Fruit fly (Drosophila melanogaster) whole organism, prepupa: ENCODE measurements around the gene Cand1.

ENCODE experiments used
- Blimp-1 ChIP-seq: fragments of 200-800 bp; sonication (Bioruptor generic); optimal IDR thresholded peaks from 3 replicates; lab custom pipeline; 2017; ENCODE audit warnings: missing biosample characterization, missing genetic modification characterization, mild to moderate bottlenecking, moderate library complexity, missing genetic modification reagents
- CG10669 ChIP-seq: fragments of 200-800 bp; sonication (Bioruptor generic); optimal IDR thresholded peaks from 3 replicates; lab custom pipeline; 2018; ENCODE audit warnings: missing biosample characterization, mild to moderate bottlenecking, missing genetic modification characterization, moderate library complexity
- CG11762 ChIP-seq: fragments of 200-800 bp; sonication (Bioruptor generic); optimal IDR thresholded peaks from 3 replicates; lab custom pipeline; 2016; ENCODE audit warnings: missing biosample characterization, missing genetic modification characterization; ENCODE audit not compliant: insufficient read depth
- CG15336 ChIP-seq: fragments of 200-800 bp; sonication (Bioruptor generic); IDR thresholded peaks from 2 replicates; pipeline ENCODE4 v1.3.6; 2022; ENCODE audit warnings: missing biosample characterization, missing genetic modification characterization
- CG1621 ChIP-seq: fragments of 200-800 bp; sonication (Bioruptor generic); optimal IDR thresholded peaks from 3 replicates; lab custom pipeline; 2018; ENCODE audit warnings: missing biosample characterization, mild to moderate bottlenecking, missing genetic modification characterization
- CG16779 ChIP-seq: fragments of 200-800 bp; sonication (Bioruptor generic); optimal IDR thresholded peaks from 3 replicates; lab custom pipeline; 2017; ENCODE audit warnings: missing biosample characterization, mild to moderate bottlenecking, missing genetic modification characterization
- CG3032 ChIP-seq: fragments of 200-800 bp; optimal IDR thresholded peaks from 2 replicates; lab custom pipeline; 2019; ENCODE audit warnings: missing biosample characterization, mild to moderate bottlenecking, missing genetic modification characterization, moderate library complexity
- CG31627 ChIP-seq: fragments of 200-800 bp; sonication (Bioruptor generic); optimal IDR thresholded peaks from 3 replicates; lab custom pipeline; 2016; ENCODE audit warnings: missing biosample characterization, missing genetic modification characterization
- CG32006 ChIP-seq: fragments of 200-800 bp; sonication (Bioruptor generic); optimal IDR thresholded peaks from 3 replicates; lab custom pipeline; 2017; ENCODE audit warnings: missing biosample characterization, mild to moderate bottlenecking, missing genetic modification characterization
- CG4318 ChIP-seq: fragments of 200-800 bp; sonication (Bioruptor generic); optimal IDR thresholded peaks from 3 replicates; lab custom pipeline; 2017; ENCODE audit warnings: missing biosample characterization, mild to moderate bottlenecking, missing genetic modification characterization
- CG6163 ChIP-seq: fragments of 200-800 bp; sonication (Bioruptor generic); IDR thresholded peaks from 3 replicates; pipeline ENCODE4 v1.3.6; 2022; ENCODE audit warnings: missing biosample characterization, missing genetic modification characterization
- CG6792 ChIP-seq: fragments of 200-800 bp; sonication (Bioruptor generic); optimal IDR thresholded peaks from 3 replicates; lab custom pipeline; 2016; ENCODE audit warnings: missing biosample characterization, missing genetic modification characterization
- CG6808 ChIP-seq: fragments of 200-800 bp; sonication (Bioruptor generic); optimal IDR thresholded peaks from 3 replicates; lab custom pipeline; 2017; ENCODE audit warnings: missing biosample characterization, missing genetic modification characterization, mild to moderate bottlenecking, moderate library complexity, missing genetic modification reagents
- CG6854 ChIP-seq: fragments of 200-800 bp; sonication (Bioruptor generic); optimal IDR thresholded peaks from 2 replicates; lab custom pipeline; 2017; ENCODE audit warnings: missing biosample characterization, mild to moderate bottlenecking, missing genetic modification characterization
- CG7368 ChIP-seq: fragments of 200-800 bp; sonication (Bioruptor generic); optimal IDR thresholded peaks from 3 replicates; lab custom pipeline; 2016; ENCODE audit warnings: missing biosample characterization, missing genetic modification characterization
- CG8119 ChIP-seq: fragments of 200-800 bp; sonication (Bioruptor generic); IDR thresholded peaks from 3 replicates; pipeline ENCODE4 v1.3.6; 2022; ENCODE audit warnings: missing biosample characterization, missing genetic modification characterization
- CG8632 ChIP-seq: fragments of 200-800 bp; sonication (Bioruptor generic); optimal IDR thresholded peaks from 3 replicates; lab custom pipeline; 2016; ENCODE audit warnings: missing biosample characterization, missing genetic modification characterization
- CG9139 ChIP-seq: fragments of 200-800 bp; sonication (Bioruptor generic); optimal IDR thresholded peaks from 3 replicates; lab custom pipeline; 2017; ENCODE audit warnings: missing biosample characterization, mild to moderate bottlenecking, missing genetic modification characterization
- Eip75B ChIP-seq: fragments of 200-800 bp; sonication (Bioruptor generic); optimal IDR thresholded peaks from 3 replicates; lab custom pipeline; 2016; ENCODE audit warnings: missing biosample characterization, missing genetic modification characterization
- Eip78C ChIP-seq: fragments of 200-800 bp; sonication (Bioruptor generic); peaks from one replicate; lab custom pipeline; 2016; ENCODE audit warnings: missing biosample characterization, missing genetic modification characterization
- Eip93F ChIP-seq: fragments of 200-800 bp; sonication (Bioruptor generic); optimal IDR thresholded peaks from 2 replicates; lab custom pipeline; 2016; ENCODE audit warnings: missing biosample characterization, mild to moderate bottlenecking, missing genetic modification characterization
- Ets21C ChIP-seq: fragments of 200-800 bp; sonication (Bioruptor generic); optimal IDR thresholded peaks from 3 replicates; lab custom pipeline; 2016; ENCODE audit warnings: missing biosample characterization, missing genetic modification characterization
- Ets96B ChIP-seq: fragments of 200-800 bp; optimal IDR thresholded peaks from 2 replicates; lab custom pipeline; 2019; ENCODE audit warnings: missing biosample characterization, mild to moderate bottlenecking, missing genetic modification characterization, moderate library complexity
- Hr38 ChIP-seq: sonication (Bioruptor generic); optimal IDR thresholded peaks from 2 replicates; lab custom pipeline; 2016; ENCODE audit warnings: missing biosample characterization, missing genetic modification characterization
- Hr39 ChIP-seq: fragments of 200-800 bp; sonication (Bioruptor generic); optimal IDR thresholded peaks from 2 replicates; lab custom pipeline; 2016; ENCODE audit warnings: missing biosample characterization, missing genetic modification characterization
- Hr4 ChIP-seq: fragments of 200-800 bp; sonication (Bioruptor generic); optimal IDR thresholded peaks from 3 replicates; lab custom pipeline; 2016; ENCODE audit warnings: missing biosample characterization, missing genetic modification characterization
- Lpt ChIP-seq: fragments of 200-800 bp; sonication (Bioruptor generic); optimal IDR thresholded peaks from 3 replicates; lab custom pipeline; 2016; ENCODE audit warnings: missing biosample characterization, missing genetic modification characterization
- Met ChIP-seq: fragments of 200-800 bp; sonication (Bioruptor generic); optimal IDR thresholded peaks from 3 replicates; lab custom pipeline; 2016; ENCODE audit warnings: missing biosample characterization, missing genetic modification characterization
- OdsH ChIP-seq: fragments of 200-800 bp; sonication (Bioruptor generic); optimal IDR thresholded peaks from 3 replicates; lab custom pipeline; 2016; ENCODE audit warnings: missing biosample characterization, missing genetic modification characterization
- Smox ChIP-seq: fragments of 200-800 bp; sonication (Bioruptor generic); optimal IDR thresholded peaks from 3 replicates; lab custom pipeline; 2016; ENCODE audit warnings: missing biosample characterization, missing genetic modification characterization
- Sox14 ChIP-seq: fragments of 200-800 bp; sonication (Bioruptor generic); optimal IDR thresholded peaks from 3 replicates; lab custom pipeline; 2016; ENCODE audit warnings: missing biosample characterization, missing genetic modification characterization
- achi ChIP-seq: fragments of 200-800 bp; sonication (Bioruptor generic); optimal IDR thresholded peaks from 3 replicates; lab custom pipeline; 2016; ENCODE audit warnings: missing biosample characterization, missing genetic modification characterization
- acj6 ChIP-seq: fragments of 200-800 bp; sonication (Bioruptor generic); optimal IDR thresholded peaks from 3 replicates; lab custom pipeline; 2016; ENCODE audit warnings: missing biosample characterization, missing genetic modification characterization
- cyc ChIP-seq: fragments of 200-800 bp; sonication (Bioruptor generic); optimal IDR thresholded peaks from 3 replicates; lab custom pipeline; 2016; ENCODE audit warnings: missing biosample characterization, missing genetic modification characterization
- dsx ChIP-seq: fragments of 200-800 bp; optimal IDR thresholded peaks from 3 replicates; lab custom pipeline; 2019; ENCODE audit warnings: missing biosample characterization, mild to moderate bottlenecking, missing genetic modification characterization, moderate library complexity; ENCODE audit not compliant: poor library complexity, severe bottlenecking
- esn ChIP-seq: fragments of 200-800 bp; sonication (Bioruptor generic); optimal IDR thresholded peaks from 2 replicates; lab custom pipeline; 2016; ENCODE audit warnings: missing biosample characterization, mild to moderate bottlenecking, missing genetic modification characterization, moderate library complexity
- fd59A ChIP-seq: fragments of 200-800 bp; sonication (Bioruptor generic); optimal IDR thresholded peaks from 2 replicates; lab custom pipeline; 2017; ENCODE audit warnings: missing biosample characterization, mild to moderate bottlenecking, missing genetic modification characterization, missing genetic modification reagents
- fd85E ChIP-seq: fragments of 200-800 bp; sonication (Bioruptor generic); optimal IDR thresholded peaks from 3 replicates; lab custom pipeline; 2016; ENCODE audit warnings: missing biosample characterization, missing genetic modification characterization
- fkh ChIP-seq: fragments of 200-800 bp; sonication (Bioruptor generic); optimal IDR thresholded peaks from 3 replicates; lab custom pipeline; 2017; ENCODE audit warnings: missing biosample characterization, mild to moderate bottlenecking, missing genetic modification characterization, moderate library complexity
- net ChIP-seq: fragments of 200-800 bp; sonication (Bioruptor generic); optimal IDR thresholded peaks from 3 replicates; lab custom pipeline; 2016; ENCODE audit warnings: missing biosample characterization, missing genetic modification characterization
- pdm3 ChIP-seq: fragments of 200-800 bp; sonication (Bioruptor generic); optimal IDR thresholded peaks from 3 replicates; lab custom pipeline; 2016; ENCODE audit warnings: missing biosample characterization, missing genetic modification characterization
- spab ChIP-seq: fragments of 200-800 bp; sonication (Bioruptor generic); optimal IDR thresholded peaks from 2 replicates; lab custom pipeline; 2017; ENCODE audit warnings: missing biosample characterization, mild to moderate bottlenecking, missing genetic modification characterization, missing genetic modification reagents
- ss ChIP-seq, 2 experiments: fragments of 200-800 bp; sonication (Bioruptor generic); optimal IDR thresholded peaks; 2 replicates in 1 of 2; 3 replicates in 1 of 2; lab custom pipeline; 2017 to 2018; ENCODE audit warnings: mild to moderate bottlenecking in 2 of 2, missing biosample characterization in 2 of 2, missing genetic modification characterization in 2 of 2, moderate library complexity in 1 of 2
- svp ChIP-seq: fragments of 200-800 bp; sonication (Bioruptor generic); peaks from one replicate; lab custom pipeline; 2016; ENCODE audit warnings: missing biosample characterization, missing genetic modification characterization
- topi ChIP-seq: fragments of 200-800 bp; sonication (Bioruptor generic); optimal IDR thresholded peaks from 3 replicates; lab custom pipeline; 2016; ENCODE audit warnings: missing biosample characterization, missing genetic modification characterization
- vri ChIP-seq: fragments of 200-800 bp; sonication (Bioruptor generic); optimal IDR thresholded peaks from 3 replicates; lab custom pipeline; 2016; ENCODE audit warnings: missing biosample characterization, mild to moderate bottlenecking, missing genetic modification characterization

The Cand1 gene

DNA sequence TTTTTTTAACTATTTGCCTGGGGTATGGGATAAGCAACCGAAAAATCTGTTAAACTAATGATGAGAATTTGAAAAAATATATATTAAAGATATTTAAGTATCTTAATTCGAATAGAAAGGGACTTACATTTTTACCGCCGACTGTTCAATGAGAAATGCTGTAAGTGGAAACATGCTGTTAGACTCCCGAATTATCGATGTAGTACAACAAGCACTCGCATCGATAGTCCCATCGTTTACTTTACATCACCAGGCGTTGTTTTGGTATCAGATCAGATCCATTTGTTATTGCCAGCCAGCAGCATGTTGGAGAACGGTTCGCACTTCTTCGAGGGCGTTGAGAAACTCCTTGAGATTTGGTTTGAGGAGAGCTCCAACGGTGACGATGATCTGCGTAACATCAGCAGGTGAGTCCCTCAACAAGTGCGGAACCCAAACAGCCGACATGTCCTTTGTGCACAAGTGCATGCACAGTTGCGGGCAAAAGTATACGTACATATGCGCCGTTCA is 23.2 kb downstream of the Cand1 start, which contains the start of gene SamDC (continued):
- TF ChIP-seq CG32006 (GFP tag; lab: Kevin White, UChicago) (no peak), Sox14 (peak; percentile 58), Smox (GFP tag; lab: Kevin White, UChicago) (peak; percentile 25), Hr39 (no peak), Hr4 (GFP tag; lab: Kevin White, UChicago) (peak; percentile 28), CG8632 (GFP tag; lab: Kevin White, UChicago) (no peak), CG6792 (GFP tag; lab: Kevin White, UChicago) (no peak), CG6854 (GFP tag; lab: Kevin White, UChicago) (peak; percentile 19), Ets21C (no peak), CG4318 (GFP tag; lab: Kevin White, UChicago) (no peak), net (GFP tag; lab: Kevin White, UChicago) (peak; percentile 13), CG16779 (tag; lab: Kevin White, UChicago) (no peak), CG6163 (GFP tag; lab: Robert Waterston, UW) (no peak), pdm3 (GFP tag; lab: Kevin White, UChicago) (peak; percentile 39), CG7368 (GFP tag; lab: Kevin White, UChicago) (no peak), Hr38 (GFP tag; lab: Kevin White, UChicago) (no peak), Eip78C (peak; percentile 73), fd85E (GFP tag; lab: Kevin White, UChicago) (no peak), Eip75B (GFP tag; lab: Kevin White, UChicago) (peak; percentile 9), Eip93F (GFP tag; lab: Kevin White, UChicago) (peak; percentile 25), CG11762 (no peak), Blimp-1 (GFP tag; lab: Kevin White, UChicago) (no peak), topi (GFP tag; lab: Kevin White, UChicago) (peak; percentile 37), CG3032 (peak; percentile 38), svp (GFP tag; lab: Kevin White, UChicago) (no peak), cyc (GFP tag; lab: Kevin White, UChicago) (peak; percentile 1), esn (GFP tag; lab: Kevin White, UChicago) (peak; percentile 53), vri (GFP tag; lab: Kevin White, UChicago) (peak; percentile 44), dsx (GFP tag; lab: Kevin White, UChicago) (peak; percentile 19), fkh (GFP tag; lab: Kevin White, UChicago) (peak; percentile 78)

DNA sequence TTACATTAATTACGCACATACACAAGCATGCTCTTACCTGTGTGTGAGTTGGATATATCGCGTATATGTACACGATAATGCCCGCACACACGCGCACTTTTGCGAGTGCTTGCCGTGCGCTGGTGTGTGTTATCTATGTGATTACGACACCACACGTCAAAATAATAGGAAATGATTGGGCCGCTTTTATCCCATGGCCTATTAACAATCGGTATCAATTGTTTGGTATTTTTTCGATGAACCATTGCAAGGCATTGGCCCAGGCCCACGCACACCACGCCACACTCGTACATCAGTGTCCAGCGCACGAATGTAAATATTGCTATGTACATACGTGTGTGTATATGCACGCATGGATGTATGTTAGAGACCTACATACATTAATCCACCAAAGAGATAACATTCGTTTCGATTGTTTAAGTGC is 27.6 kb downstream of the Cand1 start:
- TF ChIP-seq fkh (GFP tag; lab: Kevin White, UChicago) (peak; percentile 98), Lpt (GFP tag; lab: Kevin White, UChicago) (peak; percentile 2), CG31627 (no peak), fd85E (GFP tag; lab: Kevin White, UChicago) (no peak), Sox14 (peak; percentile 66), dsx (GFP tag; lab: Kevin White, UChicago) (peak; percentile 18), vri (GFP tag; lab: Kevin White, UChicago) (peak; percentile 98), Eip78C (peak; percentile 85), spab (GFP tag; lab: Kevin White, UChicago) (no peak), Hr4 (GFP tag; lab: Kevin White, UChicago) (peak; percentile 24), topi (GFP tag; lab: Kevin White, UChicago) (peak; percentile 17), achi (peak; percentile 32), CG10669 (GFP tag; lab: Kevin White, UChicago) (peak; percentile 33), ss (GFP tag; optimal IDR thresholded peaks at IDR 0.05; lab: Kevin White, UChicago) (peak in 1 of 2 experiments; percentile 81), pdm3 (GFP tag; lab: Kevin White, UChicago) (peak; percentile 14), OdsH (no peak), Eip75B (GFP tag; lab: Kevin White, UChicago) (peak; percentile 46), CG6854 (GFP tag; lab: Kevin White, UChicago) (peak; percentile 61), acj6 (GFP tag; lab: Kevin White, UChicago) (peak; percentile 27), esn (GFP tag; lab: Kevin White, UChicago) (peak; percentile 67), CG9139 (GFP tag; lab: Kevin White, UChicago) (no peak), Smox (GFP tag; lab: Kevin White, UChicago) (no peak), CG6808 (no peak), CG15336 (GFP tag; lab: Robert Waterston, UW) (peak; percentile 66), CG8632 (GFP tag; lab: Kevin White, UChicago) (no peak), fd59A (no peak), CG8119 (GFP tag; lab: Robert Waterston, UW) (peak; percentile 58; the same call in 2 of the 3 replicates), svp (GFP tag; lab: Kevin White, UChicago) (peak; percentile 73), CG16779 (tag; lab: Kevin White, UChicago) (no peak), Eip93F (GFP tag; lab: Kevin White, UChicago) (peak; percentile 23), Met (GFP tag; lab: Kevin White, UChicago) (peak; percentile 38), Ets96B (peak; percentile 9), CG1621 (peak; percentile 34)
